Worm (Caenorhabditis elegans): ENCODE results near the gene C05C8.1.

The C05C8.1 gene

DNA sequence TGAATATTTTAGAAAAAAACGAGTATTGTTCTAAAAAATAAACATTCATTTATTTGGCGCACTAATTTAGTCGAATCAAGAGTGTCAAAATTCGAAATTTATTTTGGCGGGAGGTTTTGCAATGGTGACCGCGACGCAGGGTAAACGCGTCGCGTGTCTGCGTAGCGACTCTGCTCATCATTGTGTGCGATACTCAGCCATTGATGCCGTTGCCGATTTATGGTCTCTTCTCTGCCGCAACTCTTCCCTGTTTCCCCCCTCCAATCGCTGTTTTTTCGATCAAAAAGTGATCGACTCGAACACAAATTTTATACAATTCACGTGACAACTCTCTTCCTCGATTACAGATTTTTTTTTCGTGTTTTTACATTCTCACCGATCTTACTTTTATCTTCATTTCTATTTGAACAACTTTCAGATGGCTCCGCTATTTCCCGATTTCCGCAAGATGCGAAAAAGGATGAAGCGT is 43.0 kb upstream of the C05C8.1 start, which contains the start of gene F09G2.2 (continued):
- TF ChIP-seq ceh-9 (tag; optimal IDR thresholded peaks at IDR 0.05) (no peak), nhr-67 (tag; optimal IDR thresholded peaks at IDR 0.05) (no peak), fkh-2 (tag; optimal IDR thresholded peaks at IDR 0.05) (no peak), unc-62 (GFP tag; optimal IDR thresholded peaks at IDR 0.05) (no peak), daf-12 (tag; optimal IDR thresholded peaks at IDR 0.05) (no peak), lsy-12 (tag; optimal IDR thresholded peaks at IDR 0.05) (peak; percentile 67), hmg-11 (tag; optimal IDR thresholded peaks at IDR 0.05) (peak; percentile 82), ama-1 (optimal IDR thresholded peaks at IDR 0.05) (peak; percentile 78), fos-1 (tag; optimal IDR thresholded peaks at IDR 0.05) (no peak), nhr-43 (tag; optimal IDR thresholded peaks at IDR 0.05; ENCODE audit: poor library complexity, severe bottlenecking) (peak; percentile 86), fkh-10 (GFP tag; optimal IDR thresholded peaks at IDR 0.05) (peak; percentile 8), skn-1 (tag; optimal IDR thresholded peaks at IDR 0.05) (peak; percentile 90), R02D3.7 (tag; optimal IDR thresholded peaks at IDR 0.05) (peak; percentile 71), ztf-4 (tag; optimal IDR thresholded peaks at IDR 0.05) (peak; percentile 32), nhr-23 (tag; optimal IDR thresholded peaks at IDR 0.05) (peak; percentile 96), nhr-11 (tag; optimal IDR thresholded peaks at IDR 0.05) (no peak)

DNA sequence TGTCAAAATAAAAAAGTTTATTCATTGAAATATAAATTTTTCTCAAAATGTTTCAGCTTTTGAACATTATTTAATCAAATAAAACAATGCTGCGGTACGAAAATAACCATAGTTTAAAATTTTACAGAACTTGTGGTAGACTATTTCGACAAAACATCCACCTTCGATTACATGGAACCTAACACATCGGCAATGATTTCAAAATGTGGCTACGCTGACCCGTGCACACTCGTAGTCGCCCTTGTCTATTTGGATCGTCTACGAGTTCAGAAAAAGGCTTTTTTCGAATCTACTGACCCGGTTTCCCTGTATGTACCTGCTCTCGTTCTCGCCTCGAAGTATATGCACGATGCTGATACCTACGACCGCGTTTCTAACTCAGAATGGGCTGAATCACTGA is 42.5 kb upstream of the C05C8.1 start:
- no peak for TF ChIP-seq fos-1 (tag; optimal IDR thresholded peaks at IDR 0.05)
- no peak for TF ChIP-seq jun-1 (tag; optimal IDR thresholded peaks at IDR 0.05)
- TF ChIP-seq ZK546.5 (tag; optimal IDR thresholded peaks at IDR 0.05), result no peak
- no peak for TF ChIP-seq unc-39 (tag; optimal IDR thresholded peaks at IDR 0.05)
- TF ChIP-seq elt-3 (tag; optimal IDR thresholded peaks at IDR 0.05), result no peak
- no peak for TF ChIP-seq nhr-11 (tag; optimal IDR thresholded peaks at IDR 0.05)
- no peak for TF ChIP-seq R02D3.7 (tag; optimal IDR thresholded peaks at IDR 0.05)
- no peak for TF ChIP-seq ama-1 (optimal IDR thresholded peaks at IDR 0.05)
- TF ChIP-seq nhr-77 (tag; optimal IDR thresholded peaks at IDR 0.05), result no peak
- TF ChIP-seq ceh-28 (tag; optimal IDR thresholded peaks at IDR 0.05), result no peak
- no peak for TF ChIP-seq zag-1 (tag; optimal IDR thresholded peaks at IDR 0.05)
- no peak for TF ChIP-seq fkh-10 (GFP tag; optimal IDR thresholded peaks at IDR 0.05)
- no peak for TF ChIP-seq ceh-9 (tag; optimal IDR thresholded peaks at IDR 0.05)
- no peak for TF ChIP-seq tbx-2 (tag; optimal IDR thresholded peaks at IDR 0.05)
- TF ChIP-seq daf-12 (tag; optimal IDR thresholded peaks at IDR 0.05), result no peak
- TF ChIP-seq ztf-4 (tag; optimal IDR thresholded peaks at IDR 0.05), result no peak
- no peak for TF ChIP-seq lin-39 (tag; optimal IDR thresholded peaks at IDR 0.05)
- no peak for TF ChIP-seq ceh-16 (tag; optimal IDR thresholded peaks at IDR 0.05)
- no peak for TF ChIP-seq nhr-76 (tag; optimal IDR thresholded peaks at IDR 0.05)

DNA sequence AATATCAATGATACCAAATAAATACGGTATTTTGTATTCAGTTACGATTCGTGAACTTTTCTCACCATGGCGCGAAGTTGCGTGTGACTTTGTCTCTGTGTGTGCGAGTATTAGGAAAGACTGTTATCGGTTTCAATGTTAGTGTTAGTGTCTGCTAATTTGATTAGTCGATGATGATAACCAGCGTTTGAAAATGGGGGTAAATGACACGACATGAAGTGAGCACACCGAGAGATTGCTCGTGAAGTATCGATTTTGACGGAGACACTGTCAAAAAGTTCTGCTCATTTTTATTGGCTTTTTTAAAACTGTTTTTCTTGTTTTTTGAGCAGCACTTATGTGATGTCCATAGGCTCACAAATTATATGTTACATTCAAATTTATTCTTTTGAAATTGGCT is 41.2 kb upstream of the C05C8.1 start:
- TF ChIP-seq aly-2 (tag; optimal IDR thresholded peaks at IDR 0.05) (peak; percentile 4), skn-1 (tag; optimal IDR thresholded peaks at IDR 0.05) (peak; percentile 18), nhr-23 (tag; optimal IDR thresholded peaks at IDR 0.05) (peak; percentile 5), jun-1 (tag; optimal IDR thresholded peaks at IDR 0.05) (peak; percentile 24), elt-3 (tag; optimal IDR thresholded peaks at IDR 0.05) (no peak), nhr-77 (tag; optimal IDR thresholded peaks at IDR 0.05) (no peak), pqm-1 (tag; optimal IDR thresholded peaks at IDR 0.05) (peak; percentile 58), ama-1 (optimal IDR thresholded peaks at IDR 0.05) (peak; percentile 91), fkh-2 (tag; optimal IDR thresholded peaks at IDR 0.05) (no peak), elt-2 (tag; optimal IDR thresholded peaks at IDR 0.05) (peak; percentile 85), nhr-43 (tag; optimal IDR thresholded peaks at IDR 0.05; ENCODE audit: poor library complexity, severe bottlenecking) (peak; percentile 19), pha-4 (tag; optimal IDR thresholded peaks at IDR 0.05) (peak; percentile 52)

DNA sequence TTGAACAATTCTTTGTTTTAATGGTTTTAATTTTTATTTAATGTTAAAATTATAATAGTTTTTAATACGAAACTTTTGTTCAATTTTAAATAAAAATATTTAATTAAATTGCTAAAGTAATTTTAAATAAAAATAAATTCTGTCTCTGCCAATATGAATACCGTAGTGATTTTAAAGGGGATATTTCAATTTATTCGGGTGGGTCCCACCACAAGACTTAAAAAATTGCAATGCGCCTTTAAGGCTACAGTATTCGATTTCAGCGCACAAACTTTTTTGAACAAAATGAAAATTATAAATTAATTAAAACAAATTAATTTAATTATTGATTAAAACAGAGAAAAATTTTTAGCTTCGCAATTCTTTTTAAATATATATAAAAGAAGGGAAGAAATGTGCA is 40.5 kb upstream of the C05C8.1 start:
- TF ChIP-seq jun-1 (tag; optimal IDR thresholded peaks at IDR 0.05) (no peak), ZK546.5 (tag; optimal IDR thresholded peaks at IDR 0.05) (no peak), pha-4 (tag; optimal IDR thresholded peaks at IDR 0.05) (no peak), sea-2 (GFP tag; optimal IDR thresholded peaks at IDR 0.05) (no peak), nhr-25 (tag; optimal IDR thresholded peaks at IDR 0.05) (no peak), nhr-76 (tag; optimal IDR thresholded peaks at IDR 0.05) (no peak), ceh-9 (tag; optimal IDR thresholded peaks at IDR 0.05) (no peak), nhr-28 (tag; optimal IDR thresholded peaks at IDR 0.05) (no peak), ceh-16 (tag; optimal IDR thresholded peaks at IDR 0.05) (no peak), lin-15B (tag; optimal IDR thresholded peaks at IDR 0.05) (no peak), fkh-2 (tag; optimal IDR thresholded peaks at IDR 0.05) (no peak), fkh-10 (GFP tag; optimal IDR thresholded peaks at IDR 0.05) (no peak), ztf-4 (tag; optimal IDR thresholded peaks at IDR 0.05) (no peak), nhr-23 (tag; optimal IDR thresholded peaks at IDR 0.05) (no peak), egl-27 (tag; optimal IDR thresholded peaks at IDR 0.05) (no peak), zag-1 (tag; optimal IDR thresholded peaks at IDR 0.05) (no peak)
